Fruit fly (Drosophila melanogaster) whole organism, wandering third instar larva: ENCODE data around the gene nac.

ENCODE experiments used
- Dfd ChIP-seq: fragments of >200 bp; optimal IDR thresholded peaks from 2 replicates; lab custom pipeline; 2017; ENCODE audit warnings: missing biosample characterization, missing genetic modification characterization
- Dif ChIP-seq: fragments of 200-275, 200-300 bp; sonication (Bioruptor generic); optimal IDR thresholded peaks from 2 replicates; lab custom pipeline; 2018; ENCODE audit warnings: missing biosample characterization, missing genetic modification characterization; ENCODE audit not compliant: partially characterized antibody
- Jra ChIP-seq: sonication (Bioruptor generic); optimal IDR thresholded peaks from 2 replicates; lab custom pipeline; 2016; ENCODE audit warnings: missing biosample characterization, missing genetic modification characterization
- h ChIP-seq: fragments of 200-800 bp; sonication (Bioruptor generic); optimal IDR thresholded peaks from 3 replicates; lab custom pipeline; 2016; ENCODE audit warnings: missing biosample characterization, mild to moderate bottlenecking, missing genetic modification characterization
- lola ChIP-seq: fragments of >200 bp; optimal IDR thresholded peaks from 2 replicates; lab custom pipeline; 2017; ENCODE audit warnings: missing biosample characterization, missing genetic modification characterization
- psq ChIP-seq: fragments of 200-800 bp; sonication (Bioruptor generic); optimal IDR thresholded peaks from 3 replicates; lab custom pipeline; 2017; ENCODE audit warnings: missing biosample characterization, mild to moderate bottlenecking, missing genetic modification characterization, moderate library complexity
- tai ChIP-seq: sonication (Bioruptor generic); optimal IDR thresholded peaks from 2 replicates; lab custom pipeline; 2016; ENCODE audit warnings: missing biosample characterization, missing genetic modification characterization
- usp ChIP-seq: fragments of >200 bp; optimal IDR thresholded peaks from 2 replicates; lab custom pipeline; 2017; ENCODE audit warnings: missing biosample characterization, missing genetic modification characterization

DNA sequence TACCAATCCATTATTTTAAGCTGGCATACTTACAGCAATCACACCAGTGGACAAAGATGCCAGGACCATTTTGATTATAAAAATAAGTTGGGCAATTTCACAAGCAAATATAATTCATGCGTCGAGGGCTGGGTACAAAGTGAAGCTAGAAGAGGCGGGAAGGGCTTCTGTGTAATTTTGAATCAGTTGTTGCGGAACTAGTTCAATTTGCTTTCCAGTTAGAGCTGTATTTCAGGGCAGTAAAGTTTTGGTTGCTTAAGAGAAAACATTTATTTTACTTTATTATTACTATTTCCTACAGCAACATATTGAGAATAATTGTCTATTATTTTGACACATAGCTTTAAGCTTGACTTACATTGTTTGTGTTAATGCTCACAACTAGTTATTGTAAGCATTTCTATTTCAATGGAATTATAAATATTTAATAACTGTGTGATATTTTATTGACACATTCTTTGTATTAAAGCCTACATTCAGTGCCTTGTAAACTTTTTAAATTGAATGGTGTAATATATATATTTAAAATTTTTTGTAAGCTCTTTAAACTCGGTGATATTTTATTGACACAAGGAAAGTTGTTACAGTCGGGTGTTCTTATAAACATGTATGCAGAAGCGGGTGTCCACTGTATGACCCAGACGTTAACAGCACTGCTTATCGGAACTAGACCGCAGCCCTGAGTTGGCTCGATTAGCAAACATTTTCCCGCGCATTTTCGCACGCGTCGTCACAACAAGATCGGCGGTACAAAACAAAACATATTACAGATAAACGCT is 39.3 kb downstream of the nac start, which contains the start of the genes RPA1 and Mcm2:
- TF ChIP-seq lola, result no peak
- no peak for TF ChIP-seq tai (GFP tag; lab: Kevin White, UChicago)
- TF ChIP-seq usp, result no peak
- peak; percentile 75 for TF ChIP-seq h (GFP tag; lab: Kevin White, UChicago)
- TF ChIP-seq Dif (GFP tag; lab: Kevin White, UChicago), result no peak
- peak; percentile 77 for TF ChIP-seq psq
- TF ChIP-seq Jra, result no peak
- TF ChIP-seq Dfd, result no peak
